Worm (Caenorhabditis elegans) whole organism, L4 larva: ENCODE measurements around the gene fkh-6.

Experiments
- ces-1 ChIP-seq: fragments of 150-350 bp; sonication (generic microtip); optimal IDR thresholded peaks from 4 replicates; lab custom pipeline; 2014; ENCODE audit warnings: missing biosample characterization, missing genetic modification reagents, missing genetic modification characterization
- ctbp-1 ChIP-seq: fragments of 200-800 bp; sonication (Bioruptor generic); IDR thresholded peaks from 2 replicates; pipeline ENCODE4 v1.3.6; 2022; ENCODE audit warnings: missing genetic modification reagents, missing genetic modification characterization, missing compliant biosample characterization
- hlh-30 ChIP-seq: sonication (generic microtip); optimal IDR thresholded peaks from 2 replicates; lab custom pipeline; 2017; ENCODE audit warnings: antibody characterized with exemption, mild to moderate bottlenecking, missing genetic modification characterization, missing compliant biosample characterization; ENCODE audit not compliant: insufficient read depth
- lin-39 ChIP-seq: fragments of 150-350 bp; optimal IDR thresholded peaks from 2 replicates; lab custom pipeline; 2014; ENCODE audit warnings: missing biosample characterization, missing genetic modification reagents, missing genetic modification characterization
- madf-5 ChIP-seq, 2 experiments: fragments of 200-800 bp; sonication (Bioruptor generic); IDR thresholded peaks; 2 replicates each; pipeline ENCODE4 v1.3.6; 2022; ENCODE audit warnings: missing compliant biosample characterization in 2 of 2, missing genetic modification characterization in 2 of 2
- mdl-1 ChIP-seq, 2 experiments: fragments of 150-350 bp in 1 of 2; sonication (generic microtip) in 1 of 2; optimal IDR thresholded peaks; 2 replicates each; lab custom pipeline; 2014 to 2017; ENCODE audit warnings: missing biosample characterization in 2 of 2, missing genetic modification characterization in 2 of 2
- nhr-11 ChIP-seq: fragments of 150-350 bp; optimal IDR thresholded peaks from 2 replicates; lab custom pipeline; 2014; ENCODE audit warnings: missing biosample characterization, missing genetic modification characterization
- nhr-6 ChIP-seq: fragments of 150-350 bp; optimal IDR thresholded peaks from 2 replicates; lab custom pipeline; 2014; ENCODE audit warnings: missing biosample characterization, missing genetic modification characterization
- php-3 ChIP-seq: fragments of 200-800 bp; sonication (Bioruptor generic); IDR thresholded peaks from 2 replicates; pipeline ENCODE4 v1.3.6; 2022; ENCODE audit warnings: missing genetic modification reagents, missing genetic modification characterization, missing compliant biosample characterization
- snpc-4 ChIP-seq: fragments of 150-350 bp; optimal IDR thresholded peaks from 2 replicates; lab custom pipeline; 2014; ENCODE audit warnings: missing biosample characterization, missing genetic modification characterization
- ztf-11 ChIP-seq: fragments of 150-350 bp; optimal IDR thresholded peaks from 2 replicates; lab custom pipeline; 2014; ENCODE audit warnings: missing biosample characterization, missing genetic modification characterization

ce11 chrII:4409650-4410049 is 26.4 kb upstream of the fkh-6 start:
- no peak for TF ChIP-seq ztf-11 (tag; lab: Kevin White, UChicago)
- no peak for TF ChIP-seq ctbp-1 (GFP tag; lab: Robert Waterston, UW)
- no peak for TF ChIP-seq mdl-1 (tag; optimal IDR thresholded peaks at IDR 0.05; lab: Kevin White, UChicago)
- TF ChIP-seq lin-39 (tag; lab: Kevin White, UChicago) = no peak
- TF ChIP-seq snpc-4 = no peak
- TF ChIP-seq madf-5 (GFP tag; IDR thresholded peaks at IDR 0.05; lab: Robert Waterston, UW) = no peak
- no peak for TF ChIP-seq php-3 (GFP tag; lab: Robert Waterston, UW)
- no peak for TF ChIP-seq hlh-30 (tag; lab: Kevin White, UChicago)
- TF ChIP-seq nhr-11 (tag; lab: Kevin White, UChicago) = no peak
- no peak for TF ChIP-seq nhr-6 (tag; lab: Kevin White, UChicago)
- no peak for TF ChIP-seq ces-1 (GFP tag; lab: Kevin White, UChicago)
